Fruit fly (Drosophila melanogaster) whole organism, embryonic: ENCODE data around the gene Sry-alpha.

ENCODE experiments used
- Abd-B ChIP-seq: fragments of 200-800 bp; sonication (Bioruptor generic); optimal IDR thresholded peaks from 2 replicates; lab custom pipeline; 2018; ENCODE audit warnings: missing biosample characterization, mild to moderate bottlenecking, missing genetic modification characterization, moderate library complexity
- Adf1 ChIP-seq: fragments of 200-800 bp; sonication (Bioruptor generic); IDR thresholded peaks from 2 replicates; pipeline ENCODE4 v1.3.6; 2022; ENCODE audit warnings: missing biosample characterization, missing genetic modification characterization
- Atf-2 ChIP-seq: fragments of 200-800 bp; sonication (Bioruptor generic); optimal IDR thresholded peaks from 2 replicates; lab custom pipeline; 2016; ENCODE audit warnings: missing biosample characterization, missing genetic modification characterization
- Bteb2 ChIP-seq: fragments of 200-800 bp; sonication (Bioruptor generic); optimal IDR thresholded peaks from 2 replicates; lab custom pipeline; 2016; ENCODE audit warnings: missing biosample characterization, missing genetic modification characterization
- CG10462 ChIP-seq: fragments of 200-800 bp; sonication (Bioruptor generic); optimal IDR thresholded peaks from 2 replicates; lab custom pipeline; 2016; ENCODE audit warnings: missing biosample characterization, missing genetic modification characterization
- CG11456 ChIP-seq: fragments of 200-800 bp; sonication (Bioruptor generic); IDR thresholded peaks from 3 replicates; pipeline ENCODE4 v1.3.6; 2022; ENCODE audit warnings: missing biosample characterization, missing genetic modification characterization
- CG11560 ChIP-seq: fragments of 200-800 bp; sonication (Bioruptor generic); IDR thresholded peaks from 3 replicates; pipeline ENCODE4 v1.3.6; 2022; ENCODE audit warnings: missing biosample characterization, missing genetic modification characterization
- CG12104 ChIP-seq: fragments of 200-800 bp; sonication (Bioruptor generic); optimal IDR thresholded peaks from 3 replicates; lab custom pipeline; 2016; ENCODE audit warnings: missing biosample characterization, missing genetic modification characterization
- CG14441 ChIP-seq: fragments of 200-800 bp; sonication (Bioruptor generic); IDR thresholded peaks from 2 replicates; pipeline ENCODE4 v1.3.6; 2022; ENCODE audit warnings: missing biosample characterization, missing genetic modification characterization
- CG17328 ChIP-seq: fragments of 200-800 bp; sonication (Bioruptor generic); IDR thresholded peaks from 2 replicates; pipeline ENCODE4 v1.3.6; 2022; ENCODE audit warnings: missing biosample characterization, missing genetic modification characterization
- CG17912 ChIP-seq: fragments of 200-800 bp; sonication (Bioruptor generic); optimal IDR thresholded peaks from 2 replicates; lab custom pipeline; 2018; ENCODE audit warnings: missing biosample characterization, mild to moderate bottlenecking, missing genetic modification characterization
- CG2129 ChIP-seq: fragments of 200-800 bp; sonication (Bioruptor generic); IDR thresholded peaks from 2 replicates; pipeline ENCODE4 v1.3.6; 2022; ENCODE audit warnings: missing biosample characterization, missing genetic modification characterization; ENCODE audit not compliant: partially characterized antibody
- CG30020 ChIP-seq: fragments of 200-800 bp; optimal IDR thresholded peaks from 2 replicates; lab custom pipeline; 2019; ENCODE audit warnings: missing biosample characterization, mild to moderate bottlenecking, missing genetic modification characterization, moderate library complexity
- CG32767 ChIP-seq: fragments of 200-800 bp; sonication (Bioruptor generic); IDR thresholded peaks from 2 replicates; pipeline ENCODE4 v1.3.6; 2022; ENCODE audit warnings: missing biosample characterization, missing genetic modification characterization
- CG4730 ChIP-seq: fragments of 200-800 bp; sonication (Bioruptor generic); IDR thresholded peaks from 2 replicates; pipeline ENCODE4 v1.3.6; 2022; ENCODE audit warnings: missing biosample characterization, missing genetic modification characterization
- CG6791 ChIP-seq: fragments of 200-800 bp; sonication (Bioruptor generic); IDR thresholded peaks from 3 replicates; pipeline ENCODE4 v1.3.6; 2022; ENCODE audit warnings: missing biosample characterization, missing genetic modification characterization; ENCODE audit not compliant: partially characterized antibody
- CG7372 ChIP-seq: fragments of 200-800 bp; sonication (Bioruptor generic); IDR thresholded peaks from 2 replicates; pipeline ENCODE4 v1.3.6; 2022; ENCODE audit warnings: missing biosample characterization, missing genetic modification characterization
- CG7786 ChIP-seq: fragments of 200-800 bp; sonication (Bioruptor generic); optimal IDR thresholded peaks from 2 replicates; lab custom pipeline; 2016; ENCODE audit warnings: missing biosample characterization, missing genetic modification characterization
- CG8944 ChIP-seq: fragments of 200-800 bp; sonication (Bioruptor generic); optimal IDR thresholded peaks from 3 replicates; lab custom pipeline; 2016; ENCODE audit warnings: missing biosample characterization, missing genetic modification characterization
- Dp ChIP-seq: fragments of 200-800 bp; sonication (Bioruptor generic); optimal IDR thresholded peaks from 2 replicates; lab custom pipeline; 2018; ENCODE audit warnings: missing biosample characterization, mild to moderate bottlenecking, missing genetic modification characterization, moderate library complexity
- ERR ChIP-seq: fragments of 200-800 bp; sonication (Bioruptor generic); optimal IDR thresholded peaks from 2 replicates; lab custom pipeline; 2016; ENCODE audit warnings: missing biosample characterization, missing genetic modification characterization
- Ets97D ChIP-seq: fragments of 200-800 bp; sonication (Bioruptor generic); optimal IDR thresholded peaks from 3 replicates; lab custom pipeline; 2016; ENCODE audit warnings: missing biosample characterization, missing genetic modification characterization
- Gug ChIP-seq: fragments of 200-800 bp; sonication (Bioruptor generic); IDR thresholded peaks from 4 replicates; pipeline ENCODE4 v1.3.6; 2022; ENCODE audit warnings: missing biosample characterization, missing genetic modification characterization
- HLH3B ChIP-seq: fragments of 200-800 bp; sonication (Bioruptor generic); IDR thresholded peaks from 2 replicates; pipeline ENCODE4 v1.3.6; 2022; ENCODE audit warnings: missing biosample characterization, missing genetic modification characterization
- HmgZ ChIP-seq: fragments of 200-800 bp; sonication (Bioruptor generic); optimal IDR thresholded peaks from 2 replicates; lab custom pipeline; 2018; ENCODE audit warnings: missing biosample characterization, mild to moderate bottlenecking, missing genetic modification characterization
- NC2β ChIP-seq: fragments of 200-800 bp; sonication (Bioruptor generic); optimal IDR thresholded peaks from 2 replicates; lab custom pipeline; 2016; ENCODE audit warnings: missing biosample characterization, missing genetic modification characterization
- Ravus ChIP-seq: fragments of 200-800 bp; sonication (Bioruptor generic); IDR thresholded peaks from 2 replicates; pipeline ENCODE4 v1.3.6; 2022; ENCODE audit warnings: missing biosample characterization, missing genetic modification characterization
- Six4 ChIP-seq: fragments of 200-800 bp; sonication (Bioruptor generic); optimal IDR thresholded peaks from 2 replicates; lab custom pipeline; 2016; ENCODE audit warnings: missing biosample characterization, missing genetic modification characterization
- Sry-δ ChIP-seq: fragments of 200-800 bp; sonication (Bioruptor generic); optimal IDR thresholded peaks from 2 replicates; lab custom pipeline; 2016; ENCODE audit warnings: missing biosample characterization, missing genetic modification characterization
- Ssrp ChIP-seq: fragments of 200-800 bp; sonication (Bioruptor generic); optimal IDR thresholded peaks from 2 replicates; lab custom pipeline; 2018; ENCODE audit warnings: missing biosample characterization, mild to moderate bottlenecking, missing genetic modification characterization, moderate library complexity
- Xbp1 ChIP-seq: fragments of 200-800 bp; sonication (Bioruptor generic); optimal IDR thresholded peaks from 3 replicates; lab custom pipeline; 2016; ENCODE audit warnings: missing biosample characterization, mild to moderate bottlenecking, missing genetic modification characterization
- Xrp1 ChIP-seq: fragments of 200-800 bp; sonication (Bioruptor generic); IDR thresholded peaks from 2 replicates; pipeline ENCODE4 v1.3.6; 2022; ENCODE audit warnings: missing biosample characterization, missing genetic modification characterization
- YL-1 ChIP-seq: fragments of 200-800 bp; sonication (Bioruptor generic); optimal IDR thresholded peaks from 3 replicates; lab custom pipeline; 2017; ENCODE audit warnings: missing biosample characterization, mild to moderate bottlenecking, missing genetic modification characterization
- al ChIP-seq: fragments of 200-800 bp; sonication (Bioruptor generic); IDR thresholded peaks from 2 replicates; pipeline ENCODE4 v1.3.6; 2022; ENCODE audit warnings: missing biosample characterization, missing genetic modification characterization
- ash1 ChIP-seq: fragments of 200-800 bp; sonication (Bioruptor generic); optimal IDR thresholded peaks from 2 replicates; lab custom pipeline; 2018; ENCODE audit warnings: missing biosample characterization, mild to moderate bottlenecking, missing genetic modification characterization
- bab2 ChIP-seq: fragments of 200-800 bp; sonication (Bioruptor generic); optimal IDR thresholded peaks from 2 replicates; lab custom pipeline; 2016; ENCODE audit warnings: missing biosample characterization, missing genetic modification characterization
- cas ChIP-seq: fragments of 200-800 bp; sonication (Bioruptor generic); IDR thresholded peaks from 2 replicates; pipeline ENCODE4 v1.3.6; 2022; ENCODE audit warnings: missing biosample characterization, missing genetic modification characterization
- chif ChIP-seq, 2 experiments: fragments of 200-800 bp; sonication (Bioruptor generic); optimal IDR thresholded peaks; 3 replicates each; lab custom pipeline; 2016; ENCODE audit warnings: missing biosample characterization in 2 of 2, missing genetic modification characterization in 2 of 2
- ems ChIP-seq: fragments of 200-800 bp; sonication (Bioruptor generic); optimal IDR thresholded peaks from 3 replicates; lab custom pipeline; 2016; ENCODE audit warnings: missing biosample characterization, missing genetic modification characterization
- kni ChIP-seq: fragments of 200-800 bp; sonication (Bioruptor generic); optimal IDR thresholded peaks from 3 replicates; lab custom pipeline; 2017; ENCODE audit warnings: mild to moderate bottlenecking, missing biosample characterization, missing genetic modification reagents, missing genetic modification characterization
- maf-S ChIP-seq: fragments of 200-800 bp; sonication (Bioruptor generic); optimal IDR thresholded peaks from 2 replicates; lab custom pipeline; 2016; ENCODE audit warnings: missing biosample characterization, missing genetic modification characterization
- mld ChIP-seq: fragments of 200-800 bp; sonication (Bioruptor generic); IDR thresholded peaks from 3 replicates; pipeline ENCODE4 v1.3.6; 2022; ENCODE audit warnings: missing biosample characterization, missing genetic modification characterization; ENCODE audit not compliant: partially characterized antibody
- nerfin-1 ChIP-seq: fragments of 200-800 bp; sonication (Bioruptor generic); optimal IDR thresholded peaks from 3 replicates; lab custom pipeline; 2019; ENCODE audit warnings: missing biosample characterization, mild to moderate bottlenecking, missing genetic modification characterization, moderate library complexity
- pnt ChIP-seq: fragments of 200-800 bp; sonication (Bioruptor generic); optimal IDR thresholded peaks from 3 replicates; lab custom pipeline; 2016; ENCODE audit warnings: missing biosample characterization, missing genetic modification characterization
- prd ChIP-seq, 3 experiments: fragments of >200 bp in 2 of 3; fragments of 200-800 bp in 1 of 3; sonication (Bioruptor generic) in 1 of 3; optimal IDR thresholded peaks in 2 of 3; IDR thresholded peaks in 1 of 3; 2 replicates in 2 of 3; 3 replicates in 1 of 3; pipeline versions ENCODE4 v1.3.6 to Lab custom; 2017 to 2022; ENCODE audit warnings: missing biosample characterization in 1 of 3, missing genetic modification characterization in 1 of 3
- seq ChIP-seq: fragments of 200-800 bp; sonication (Bioruptor generic); IDR thresholded peaks from 2 replicates; pipeline ENCODE4 v1.3.6; 2022; ENCODE audit warnings: missing biosample characterization, missing genetic modification characterization
- tap ChIP-seq: fragments of 200-800 bp; optimal IDR thresholded peaks from 3 replicates; lab custom pipeline; 2019; ENCODE audit warnings: missing biosample characterization, mild to moderate bottlenecking, missing genetic modification characterization, moderate library complexity
- twi ChIP-seq: fragments of 200-800 bp; optimal IDR thresholded peaks from 2 replicates; lab custom pipeline; 2019; ENCODE audit warnings: missing biosample characterization, mild to moderate bottlenecking, missing genetic modification characterization, moderate library complexity
- zfh1 ChIP-seq: fragments of 200-800 bp; sonication (Bioruptor generic); IDR thresholded peaks from 3 replicates; pipeline ENCODE4 v1.3.6; 2022; ENCODE audit warnings: missing biosample characterization, missing genetic modification characterization
- zfh2 ChIP-seq: fragments of 200-800 bp; sonication (Bioruptor generic); optimal IDR thresholded peaks from 2 replicates; lab custom pipeline; 2016; ENCODE audit warnings: missing biosample characterization, missing genetic modification characterization

Sry-alpha gene

dm6 chr3R:29997607-29998236 is 41.8 kb upstream of the Sry-alpha start, which contains the start of the genes CG15525 and CG11504 (continued):
- TF ChIP-seq Ets97D (GFP tag; lab: Kevin White, UChicago) (peak; percentile 70), Xrp1 (GFP tag; lab: Robert Waterston, UW) (peak; percentile 65), CG2129 (peak; percentile 78), CG17912 (GFP tag; lab: Kevin White, UChicago) (no peak), pnt (peak; percentile 24), CG17328 (GFP tag; lab: Robert Waterston, UW) (peak; percentile 51; the same call in 1 of the 2 replicates), bab2 (GFP tag; lab: Kevin White, UChicago) (peak; percentile 37), cas (GFP tag; lab: Robert Waterston, UW) (peak; percentile 8; the same call in 1 of the 2 replicates), Atf-2 (GFP tag; lab: Kevin White, UChicago) (peak; percentile 1), HLH3B (GFP tag; lab: Robert Waterston, UW) (peak; percentile 58; the same call in 1 of the 2 replicates), CG10462 (GFP tag; lab: Kevin White, UChicago) (no peak), prd (optimal IDR thresholded peaks at IDR 0.05; lab: Kevin White, UChicago) (no peak), prd (GFP tag; IDR thresholded peaks at IDR 0.05; lab: Robert Waterston, UW) (peak; percentile 82), Gug (GFP tag; lab: Robert Waterston, UW) (peak; percentile 75; the same call in 3 of the 4 replicates), CG11456 (GFP tag; lab: Robert Waterston, UW) (peak; percentile 68; the same call in 2 of the 3 replicates), CG12104 (GFP tag; lab: Kevin White, UChicago) (no peak), zfh2 (GFP tag; lab: Kevin White, UChicago) (peak; percentile 56), ERR (GFP tag; lab: Kevin White, UChicago) (peak; percentile 10), Bteb2 (GFP tag; lab: Kevin White, UChicago) (peak; percentile 33), Adf1 (no peak), seq (GFP tag; lab: Robert Waterston, UW) (peak; percentile 36; the same call in 1 of the 2 replicates), ems (GFP tag; lab: Kevin White, UChicago) (peak; percentile 46), CG7786 (peak; percentile 37), mld (GFP tag; lab: Robert Waterston, UW) (0 out of 3 replicates have a peak, but pooled peaks have one; percentile 71), YL-1 (GFP tag; lab: Kevin White, UChicago) (peak; percentile 79), CG4730 (GFP tag; lab: Robert Waterston, UW) (peak; percentile 24; the same call in 1 of the 2 replicates), Dp (GFP tag; lab: Kevin White, UChicago) (peak; percentile 32), CG30020 (tag; lab: Kevin White, UChicago) (peak; percentile 58), chif (GFP tag; optimal IDR thresholded peaks at IDR 0.05; lab: Kevin White, UChicago) (peak in 1 of 2 experiments; percentile 42), ash1 (GFP tag; lab: Kevin White, UChicago) (no peak), Xbp1 (GFP tag; lab: Kevin White, UChicago) (peak; percentile 72), Ravus (peak; percentile 2; the same call in 1 of the 2 replicates), CG32767 (GFP tag; lab: Robert Waterston, UW) (peak; percentile 92), CG6791 (peak; percentile 79), CG8944 (GFP tag; lab: Kevin White, UChicago) (peak; percentile 8), CG14441 (GFP tag; lab: Robert Waterston, UW) (peak; percentile 65), Abd-B (peak; percentile 86), Sry-δ (GFP tag; lab: Kevin White, UChicago) (peak; percentile 74), HmgZ (tag; lab: Kevin White, UChicago) (peak; percentile 63), Ssrp (tag; lab: Kevin White, UChicago) (peak; percentile 29), zfh1 (GFP tag; lab: Robert Waterston, UW) (peak; percentile 51; the same call in 1 of the 3 replicates), CG7372 (GFP tag; lab: Robert Waterston, UW) (no peak), twi (no peak), tap (tag; lab: Kevin White, UChicago) (no peak), CG11560 (peak; percentile 59; the same call in 2 of the 3 replicates), maf-S (GFP tag; lab: Kevin White, UChicago) (no peak), kni (GFP tag; lab: Kevin White, UChicago) (no peak), nerfin-1 (peak; percentile 46), al (GFP tag; lab: Robert Waterston, UW) (peak; percentile 50), Six4 (GFP tag; lab: Kevin White, UChicago) (no peak), NC2β (GFP tag; lab: Kevin White, UChicago) (peak; percentile 3)
